Worm (Caenorhabditis elegans) whole organism, midembryonic: Measurements from ENCODE around the gene srx-5.

Source experiments
- T22C8.4 ChIP-seq: fragments of 200-800 bp; sonication (Bioruptor generic); IDR thresholded peaks from 2 replicates; pipeline ENCODE4 v1.3.6; 2022; ENCODE audit warnings: missing genetic modification characterization, missing compliant biosample characterization
- cog-1 ChIP-seq: sonication (generic microtip); optimal IDR thresholded peaks from 2 replicates; lab custom pipeline; 2016; ENCODE audit warnings: missing genetic modification characterization, missing compliant biosample characterization
- flt-1 ChIP-seq: fragments of 200-800 bp; sonication (Bioruptor generic); IDR thresholded peaks from 2 replicates; pipeline ENCODE4 v1.3.6; 2022; ENCODE audit warnings: missing genetic modification characterization, missing compliant biosample characterization
- klf-2 ChIP-seq: fragments of 200-800 bp; sonication (Bioruptor generic); conservative IDR thresholded peaks from 2 replicates; pipeline ENCODE4 v1.3.6; 2022; ENCODE audit warnings: missing genetic modification reagents, missing genetic modification characterization, missing compliant biosample characterization
- med-1 ChIP-seq: sonication (generic microtip); optimal IDR thresholded peaks from 2 replicates; lab custom pipeline; 2017; ENCODE audit warnings: missing genetic modification characterization, mild to moderate bottlenecking, missing compliant biosample characterization, antibody characterized with exemption, missing genetic modification reagents; ENCODE audit not compliant: insufficient read depth
- ref-1 ChIP-seq: fragments of 200-800 bp; sonication (Bioruptor generic); conservative IDR thresholded peaks from 2 replicates; pipeline ENCODE4 v1.3.6; 2022; ENCODE audit warnings: missing genetic modification reagents, missing genetic modification characterization, missing compliant biosample characterization
- tab-1 ChIP-seq: fragments of 200-800 bp; sonication (Bioruptor generic); IDR thresholded peaks from 2 replicates; pipeline ENCODE4 v1.3.6; 2022; ENCODE audit warnings: missing genetic modification characterization, missing compliant biosample characterization
- ztf-23 ChIP-seq: fragments of 200-800 bp; sonication (Bioruptor generic); IDR thresholded peaks from 2 replicates; pipeline ENCODE4 v1.3.6; 2022; ENCODE audit warnings: missing genetic modification reagents, missing genetic modification characterization, missing compliant biosample characterization
- ztf-29 ChIP-seq: fragments of 200-800 bp; sonication (Bioruptor generic); IDR thresholded peaks from 2 replicates; pipeline ENCODE4 v1.3.6; 2022; ENCODE audit warnings: missing genetic modification reagents, missing genetic modification characterization, missing compliant biosample characterization

The srx-5 gene

DNA sequence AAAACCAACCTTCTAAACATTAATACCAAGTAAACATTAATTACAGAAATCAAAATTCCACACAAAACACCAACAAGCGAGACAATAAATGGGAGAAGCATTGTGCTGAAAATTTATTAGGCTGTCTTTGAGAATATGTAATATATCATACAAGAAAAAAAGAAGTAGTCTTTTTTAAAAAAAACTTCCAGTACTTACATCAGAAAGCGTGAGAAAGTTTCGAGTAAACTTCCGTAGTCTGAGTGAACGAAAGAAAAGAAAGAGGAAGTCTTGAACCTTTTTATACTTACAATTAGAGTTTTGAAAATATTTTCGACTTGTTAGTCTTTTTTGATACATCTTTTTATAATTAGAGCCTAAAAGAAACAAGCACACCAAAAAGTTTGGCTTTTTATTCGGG is 19.9 kb downstream of the srx-5 start, which contains the start of gene srbc-40:
TSS of gene srbc-40 (minus strand) at position 101 of the 400 bp plus-strand sequence.
- TF ChIP-seq ref-1 (GFP tag; lab: Robert Waterston, UW) (no peak), ztf-23 (GFP tag; lab: Robert Waterston, UW) (no peak), cog-1 (tag; lab: Kevin White, UChicago) (no peak), ztf-29 (GFP tag; lab: Robert Waterston, UW) (no peak), flt-1 (GFP tag; lab: Robert Waterston, UW) (no peak), tab-1 (GFP tag; lab: Robert Waterston, UW) (no peak), med-1 (GFP tag; lab: Kevin White, UChicago) (no peak), T22C8.4 (GFP tag; lab: Robert Waterston, UW) (no peak), klf-2 (GFP tag; lab: Robert Waterston, UW) (no peak)

DNA sequence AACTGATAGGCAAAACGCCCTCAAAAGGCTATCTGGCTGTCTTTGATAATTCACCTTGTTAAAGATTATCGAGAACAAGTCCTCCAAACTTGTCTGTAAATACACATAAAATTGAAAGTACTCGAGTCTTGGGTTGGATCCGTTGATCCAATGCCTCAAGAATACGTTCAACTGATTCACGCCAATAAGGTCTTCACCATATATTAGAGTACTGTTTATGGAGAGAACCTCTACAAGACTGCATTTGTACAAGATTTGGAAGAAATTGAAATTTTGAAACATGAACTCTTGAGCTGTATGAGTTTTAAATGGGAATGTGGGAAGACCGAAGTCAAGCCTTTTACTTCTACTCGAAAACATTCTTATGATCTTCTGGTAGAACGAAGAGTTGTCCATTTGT is 23.0 kb downstream of the srx-5 start:
- TF ChIP-seq flt-1 (GFP tag; lab: Robert Waterston, UW) (no peak), ztf-29 (GFP tag; lab: Robert Waterston, UW) (no peak), ref-1 (GFP tag; lab: Robert Waterston, UW) (no peak), klf-2 (GFP tag; lab: Robert Waterston, UW) (no peak), ztf-23 (GFP tag; lab: Robert Waterston, UW) (no peak), cog-1 (tag; lab: Kevin White, UChicago) (no peak), T22C8.4 (GFP tag; lab: Robert Waterston, UW) (no peak), tab-1 (GFP tag; lab: Robert Waterston, UW) (no peak), med-1 (GFP tag; lab: Kevin White, UChicago) (no peak)

DNA sequence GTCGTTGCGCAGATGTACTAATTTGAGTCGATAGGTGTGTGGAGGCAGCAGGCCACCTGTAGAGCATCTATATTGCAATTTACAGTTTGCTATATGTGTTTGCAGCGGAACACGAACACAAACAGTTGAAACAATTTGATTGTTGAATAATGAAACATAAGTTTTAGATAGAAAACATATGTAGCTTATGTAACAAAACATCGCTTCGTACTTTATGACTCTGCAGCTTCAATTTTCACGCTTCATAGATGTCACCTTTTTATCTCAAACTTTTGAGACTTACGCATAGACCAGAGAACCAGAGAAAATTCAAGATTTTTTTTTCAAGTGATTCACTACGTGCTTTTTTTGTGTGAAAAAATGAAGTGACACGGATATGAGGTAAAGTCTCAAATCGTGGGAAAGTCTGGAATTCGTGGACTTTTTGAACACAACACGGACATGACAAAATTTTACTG is 24.0 kb downstream of the srx-5 start, which contains the start of gene fbxb-72:
TSS of gene fbxb-72 (minus strand) at position 58 of the 458 bp plus-strand sequence.
- TF ChIP-seq T22C8.4 (GFP tag; lab: Robert Waterston, UW), result no peak
- TF ChIP-seq flt-1 (GFP tag; lab: Robert Waterston, UW), result peak; percentile 51; the same call in 1 of the 2 replicates

DNA sequence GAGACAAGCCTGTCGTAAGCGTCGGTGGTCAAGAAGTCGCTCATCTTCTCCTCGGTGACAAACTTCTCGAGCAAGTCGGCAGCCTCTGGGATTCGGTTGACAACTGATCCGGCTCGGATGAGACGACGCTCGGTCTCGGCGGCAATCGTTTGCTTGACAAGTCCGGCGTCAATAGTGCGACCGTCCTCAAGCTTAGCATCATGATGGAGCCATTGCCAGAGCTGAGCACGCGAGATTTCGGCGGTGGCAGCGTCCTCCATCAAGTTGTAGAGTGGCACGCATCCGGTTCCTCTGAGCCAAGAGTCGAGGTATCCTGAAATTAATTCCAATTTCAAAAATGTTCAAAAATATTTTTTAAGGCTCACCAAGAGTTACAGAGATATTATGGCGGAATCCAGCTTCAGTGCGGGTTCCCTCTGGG is 24.6 kb downstream of the srx-5 start:
- TF ChIP-seq flt-1 (GFP tag; lab: Robert Waterston, UW) (no peak), klf-2 (GFP tag; lab: Robert Waterston, UW) (no peak), ztf-29 (GFP tag; lab: Robert Waterston, UW) (no peak), T22C8.4 (GFP tag; lab: Robert Waterston, UW) (no peak), ref-1 (GFP tag; lab: Robert Waterston, UW) (no peak), med-1 (GFP tag; lab: Kevin White, UChicago) (no peak), tab-1 (GFP tag; lab: Robert Waterston, UW) (no peak), ztf-23 (GFP tag; lab: Robert Waterston, UW) (no peak), cog-1 (tag; lab: Kevin White, UChicago) (no peak)

DNA sequence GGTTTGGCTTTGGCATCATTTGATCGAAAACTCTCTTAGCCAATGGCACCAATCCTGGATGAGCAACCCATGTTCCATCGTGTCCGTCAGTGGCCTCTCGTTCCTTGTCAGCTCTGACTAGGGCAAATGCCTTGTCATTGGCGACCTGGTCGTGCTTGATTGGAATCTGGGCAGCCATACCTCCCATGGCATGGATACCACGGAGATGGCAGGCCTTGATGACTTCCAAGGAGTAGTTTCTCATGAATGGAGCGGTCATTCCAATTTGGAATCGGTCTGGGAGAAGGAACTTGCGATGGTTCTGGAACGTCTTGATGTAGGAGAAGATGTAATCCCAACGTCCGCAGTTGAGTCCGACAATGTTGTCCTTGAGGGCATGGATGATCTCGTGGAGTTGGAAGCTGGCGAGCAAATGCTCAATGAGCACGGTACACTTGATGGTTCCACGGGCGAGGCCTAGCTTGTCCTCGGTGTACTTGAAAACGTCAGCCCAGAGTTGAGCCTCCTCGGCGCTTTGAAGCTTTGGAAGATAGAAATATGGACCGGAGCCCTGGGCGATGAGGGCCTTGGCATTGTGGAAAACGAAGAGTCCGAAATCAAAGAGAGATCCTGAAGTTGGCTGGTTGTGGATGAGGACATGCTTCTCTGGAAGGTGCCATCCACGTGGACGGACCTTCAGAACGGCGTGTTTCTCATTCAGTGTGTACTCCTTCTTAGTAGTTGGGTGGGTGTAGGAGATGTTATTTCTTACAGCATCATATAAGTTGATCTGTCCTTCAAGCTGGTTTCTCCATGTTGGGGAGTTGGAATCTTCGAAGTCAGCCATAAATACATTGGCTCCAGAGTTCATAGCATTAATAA is 25.3 kb downstream of the srx-5 start:
- TF ChIP-seq flt-1 (GFP tag; lab: Robert Waterston, UW) (0 out of 2 replicates have a peak, but pooled peaks have one; percentile 45), cog-1 (tag; lab: Kevin White, UChicago) (no peak)

DNA sequence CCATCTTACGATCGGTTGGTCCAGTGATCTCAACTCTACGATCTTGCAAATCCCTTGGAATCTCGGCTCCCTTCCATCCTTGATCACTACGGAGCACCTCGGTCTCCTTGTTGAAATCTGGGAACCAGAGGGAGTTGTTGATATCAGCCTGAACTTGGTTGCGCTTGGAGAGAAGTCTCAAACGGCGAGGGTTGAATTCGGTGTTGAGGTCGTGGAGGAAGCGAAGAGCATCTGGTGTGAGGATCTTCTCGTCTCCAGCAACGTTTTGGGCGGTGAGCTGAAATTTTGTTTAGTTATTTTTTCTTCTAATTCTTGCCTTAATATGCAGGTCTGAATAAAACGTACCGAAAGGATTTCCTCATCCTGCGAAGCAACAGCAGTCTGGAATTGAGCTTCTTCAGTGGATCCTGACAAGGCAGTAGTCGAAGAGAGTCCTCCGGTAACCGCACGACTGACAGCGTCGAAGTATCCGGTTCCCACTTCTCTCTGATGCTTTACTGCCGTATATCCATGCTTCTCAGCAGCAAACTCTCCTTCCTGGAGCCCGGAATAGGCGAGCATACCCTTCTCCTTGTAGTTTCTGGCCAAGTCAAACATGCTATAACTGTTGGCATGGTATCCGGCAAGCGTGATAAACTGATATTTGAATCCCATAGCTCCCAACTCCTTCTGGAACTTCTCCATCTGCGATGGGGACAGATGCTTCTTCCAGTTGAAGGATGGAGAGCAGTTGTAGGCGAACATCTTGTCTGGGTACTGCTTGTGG is 26.1 kb downstream of the srx-5 start:
- TF ChIP-seq klf-2 (GFP tag; lab: Robert Waterston, UW) (no peak), ztf-29 (GFP tag; lab: Robert Waterston, UW) (no peak), T22C8.4 (GFP tag; lab: Robert Waterston, UW) (no peak), cog-1 (tag; lab: Kevin White, UChicago) (no peak), ref-1 (GFP tag; lab: Robert Waterston, UW) (no peak), tab-1 (GFP tag; lab: Robert Waterston, UW) (no peak), flt-1 (GFP tag; lab: Robert Waterston, UW) (no peak), med-1 (GFP tag; lab: Kevin White, UChicago) (no peak), ztf-23 (GFP tag; lab: Robert Waterston, UW) (no peak)

DNA sequence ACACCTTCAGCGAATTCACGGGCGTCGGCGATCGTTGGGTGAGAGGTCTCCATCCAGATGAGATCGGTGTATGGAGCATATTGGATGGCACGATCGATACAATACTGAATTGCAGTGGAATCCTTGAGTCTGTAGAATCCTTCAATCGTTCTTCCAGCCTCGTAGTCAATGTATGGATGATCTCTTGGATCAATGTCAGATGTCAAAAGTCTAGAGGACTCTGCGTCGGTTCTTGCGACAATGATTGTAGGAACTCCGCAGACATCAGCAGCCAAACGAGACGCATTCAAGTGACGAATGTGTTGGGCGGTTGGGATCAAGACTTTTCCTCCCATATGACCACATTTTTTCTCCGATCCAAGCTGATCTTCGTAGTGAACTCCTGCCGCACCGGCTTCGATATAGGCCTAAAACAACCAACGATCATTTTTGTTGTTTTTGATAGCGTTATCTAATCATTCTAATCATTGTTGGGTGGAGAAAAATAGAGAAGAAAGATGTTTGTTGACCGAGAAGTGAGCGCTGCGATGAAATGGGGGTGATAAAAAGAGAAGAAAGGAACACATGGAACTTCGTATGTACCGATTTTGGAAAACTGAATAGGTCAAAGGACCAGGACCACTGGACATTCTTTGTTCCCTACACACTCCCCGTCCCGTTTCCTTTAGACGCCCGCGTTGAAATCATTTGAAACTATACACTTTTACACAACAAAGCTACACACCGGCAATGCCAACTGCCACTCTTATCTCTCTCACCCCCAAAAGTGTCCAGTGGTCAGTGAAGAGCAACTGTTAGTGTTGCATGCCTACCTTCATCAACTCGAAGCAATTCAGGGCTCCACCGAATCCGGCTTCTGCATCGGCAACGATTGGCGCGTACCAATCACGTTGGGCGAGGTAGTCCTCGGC is 26.9 kb downstream of the srx-5 start:
- TF ChIP-seq flt-1 (GFP tag; lab: Robert Waterston, UW) (no peak), klf-2 (GFP tag; lab: Robert Waterston, UW) (no peak), ref-1 (GFP tag; lab: Robert Waterston, UW) (no peak), T22C8.4 (GFP tag; lab: Robert Waterston, UW) (no peak), cog-1 (tag; lab: Kevin White, UChicago) (no peak), ztf-23 (GFP tag; lab: Robert Waterston, UW) (no peak), tab-1 (GFP tag; lab: Robert Waterston, UW) (no peak), ztf-29 (GFP tag; lab: Robert Waterston, UW) (no peak), med-1 (GFP tag; lab: Kevin White, UChicago) (no peak)
